Fruit fly (Drosophila melanogaster): Measurements from ENCODE around the gene KdelR.

DNA sequence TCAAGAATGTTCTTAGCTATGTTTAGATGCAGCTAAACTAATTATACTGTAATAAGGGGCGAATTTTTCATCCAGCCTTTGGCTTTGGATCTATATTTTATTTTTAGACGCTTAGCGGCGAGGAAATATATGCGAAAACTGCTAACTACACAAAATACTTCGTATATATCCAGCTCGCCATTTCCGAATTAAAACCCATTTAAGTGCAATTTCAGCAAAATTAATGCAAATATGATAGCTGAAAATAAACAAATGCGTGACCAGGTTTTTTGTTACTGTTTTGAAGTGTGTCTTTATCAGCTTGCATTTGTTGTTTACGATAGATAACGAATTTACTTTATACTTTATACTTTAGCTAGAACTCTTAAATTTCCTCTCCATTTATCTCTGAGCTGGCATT, 31.7 kb upstream of the KdelR start:
- no peak for TF ChIP-seq CG8301 (tag; optimal IDR thresholded peaks at IDR 0.05)
- TF ChIP-seq CG15710 (tag; optimal IDR thresholded peaks at IDR 0.05): no peak
- no peak for TF ChIP-seq Ets98B (GFP tag; IDR thresholded peaks at IDR 0.05)
- no peak for TF ChIP-seq CG17806 (tag; optimal IDR thresholded peaks at IDR 0.05)
- TF ChIP-seq CG32121 (GFP tag; IDR thresholded peaks at IDR 0.05): no peak
- no peak for TF ChIP-seq rn (GFP tag; IDR thresholded peaks at IDR 0.05)
